Fruit fly (Drosophila melanogaster) whole organism, wandering third instar larva: Measurements from ENCODE around the gene CG45545.

ENCODE experiments used
- Abd-B ChIP-seq: fragments of >200 bp; optimal IDR thresholded peaks from 2 replicates; lab custom pipeline; 2017; ENCODE audit warnings: missing biosample characterization, missing genetic modification characterization
- CG32264 ChIP-seq: fragments of 200-800 bp; sonication (Bioruptor generic); optimal IDR thresholded peaks from 2 replicates; lab custom pipeline; 2016; ENCODE audit warnings: missing biosample characterization, missing genetic modification characterization
- CG9705 ChIP-seq: fragments of 200-800 bp; sonication (Bioruptor generic); optimal IDR thresholded peaks from 2 replicates; lab custom pipeline; 2018; ENCODE audit warnings: missing biosample characterization, mild to moderate bottlenecking, missing genetic modification characterization
- CrebA ChIP-seq: fragments of 200-800 bp; sonication (Bioruptor generic); optimal IDR thresholded peaks from 2 replicates; lab custom pipeline; 2016; ENCODE audit warnings: missing biosample characterization, mild to moderate bottlenecking, missing genetic modification characterization, borderline replicate concordance
- Dfd ChIP-seq: fragments of >200 bp; optimal IDR thresholded peaks from 2 replicates; lab custom pipeline; 2017; ENCODE audit warnings: missing biosample characterization, missing genetic modification characterization
- Dif ChIP-seq: fragments of 200-275, 200-300 bp; sonication (Bioruptor generic); optimal IDR thresholded peaks from 2 replicates; lab custom pipeline; 2018; ENCODE audit warnings: missing biosample characterization, missing genetic modification characterization; ENCODE audit not compliant: partially characterized antibody
- GATAd ChIP-seq: sonication (Bioruptor generic); optimal IDR thresholded peaks from 2 replicates; lab custom pipeline; 2016; ENCODE audit warnings: missing biosample characterization, missing genetic modification characterization
- HLH106 ChIP-seq: fragments of 200-800 bp; optimal IDR thresholded peaks from 3 replicates; lab custom pipeline; 2019; ENCODE audit warnings: missing biosample characterization, mild to moderate bottlenecking, missing genetic modification characterization, moderate library complexity
- Hnf4 ChIP-seq: fragments of 200-800 bp; sonication (Bioruptor generic); optimal IDR thresholded peaks from 2 replicates; lab custom pipeline; 2016; ENCODE audit warnings: missing biosample characterization, mild to moderate bottlenecking, missing genetic modification characterization
- Hr78 ChIP-seq: fragments of >200 bp; optimal IDR thresholded peaks from 2 replicates; lab custom pipeline; 2017; ENCODE audit warnings: missing biosample characterization, missing genetic modification characterization
- Hr83 ChIP-seq: fragments of 200-300 bp; sonication (Bioruptor generic); optimal IDR thresholded peaks from 2 replicates; lab custom pipeline; 2016; ENCODE audit warnings: missing biosample characterization, mild to moderate bottlenecking, missing genetic modification characterization, moderate library complexity; ENCODE audit not compliant: poor library complexity, severe bottlenecking
- Jra ChIP-seq: sonication (Bioruptor generic); optimal IDR thresholded peaks from 2 replicates; lab custom pipeline; 2016; ENCODE audit warnings: missing biosample characterization, missing genetic modification characterization
- Mio ChIP-seq: sonication (Bioruptor generic); optimal IDR thresholded peaks from 2 replicates; lab custom pipeline; 2016; ENCODE audit warnings: missing biosample characterization, missing genetic modification characterization
- Myc ChIP-seq: fragments of >200 bp; optimal IDR thresholded peaks from 2 replicates; lab custom pipeline; 2017
- N ChIP-seq: fragments of >200 bp; optimal IDR thresholded peaks from 2 replicates; lab custom pipeline; 2018; ENCODE audit warnings: missing biosample characterization, missing external identifiers, missing genetic modification characterization
- OdsH ChIP-seq: fragments of 200-800 bp; sonication (Bioruptor generic); optimal IDR thresholded peaks from 2 replicates; lab custom pipeline; 2016; ENCODE audit warnings: missing biosample characterization, mild to moderate bottlenecking, missing genetic modification characterization
- Rel ChIP-seq, 2 experiments: fragments of 200-800 bp; sonication (Bioruptor generic) in 1 of 2; optimal IDR thresholded peaks; 2 replicates in 1 of 2; 3 replicates in 1 of 2; lab custom pipeline; 2016 to 2019; ENCODE audit warnings: mild to moderate bottlenecking in 2 of 2, missing biosample characterization in 2 of 2, missing genetic modification characterization in 2 of 2, moderate library complexity in 1 of 2
- Sp1 ChIP-seq: fragments of 200-800 bp; sonication (Bioruptor generic); optimal IDR thresholded peaks from 3 replicates; lab custom pipeline; 2019; ENCODE audit warnings: missing biosample characterization, mild to moderate bottlenecking, missing genetic modification characterization, moderate library complexity
- Vsx2 ChIP-seq: fragments of 200-300, 225-300 bp; sonication (Bioruptor generic); optimal IDR thresholded peaks from 2 replicates; lab custom pipeline; 2018; ENCODE audit warnings: missing biosample characterization, missing genetic modification characterization; ENCODE audit not compliant: partially characterized antibody
- br ChIP-seq: fragments of 200-800 bp; sonication (Bioruptor generic); optimal IDR thresholded peaks from 2 replicates; lab custom pipeline; 2016; ENCODE audit warnings: missing biosample characterization, missing genetic modification characterization
- brk ChIP-seq: fragments of 200-800 bp; sonication (Bioruptor generic); optimal IDR thresholded peaks from 2 replicates; lab custom pipeline; 2016; ENCODE audit warnings: missing biosample characterization, mild to moderate bottlenecking, missing genetic modification characterization
- dmrt93B ChIP-seq: fragments of 200-800 bp; sonication (Bioruptor generic); optimal IDR thresholded peaks from 2 replicates; lab custom pipeline; 2018; ENCODE audit warnings: missing biosample characterization, mild to moderate bottlenecking, missing genetic modification characterization
- dsf ChIP-seq: sonication (Bioruptor generic); optimal IDR thresholded peaks from 2 replicates; lab custom pipeline; 2016; ENCODE audit warnings: missing biosample characterization, missing genetic modification characterization, borderline replicate concordance
- ey ChIP-seq: fragments of 200-800 bp; sonication (Bioruptor generic); optimal IDR thresholded peaks from 2 replicates; lab custom pipeline; 2016; ENCODE audit warnings: missing biosample characterization, missing genetic modification characterization
- foxo ChIP-seq, 2 experiments: fragments of 200-800 bp; sonication (Bioruptor generic); optimal IDR thresholded peaks; 2 replicates in 1 of 2; 3 replicates in 1 of 2; lab custom pipeline; 2016 to 2017; ENCODE audit warnings: missing biosample characterization in 2 of 2, missing genetic modification characterization in 2 of 2
- fru ChIP-seq: fragments of 200-800 bp; sonication (Bioruptor generic); optimal IDR thresholded peaks from 3 replicates; lab custom pipeline; 2016; ENCODE audit warnings: missing biosample characterization, mild to moderate bottlenecking, missing genetic modification characterization
- h ChIP-seq: fragments of 200-800 bp; sonication (Bioruptor generic); optimal IDR thresholded peaks from 3 replicates; lab custom pipeline; 2016; ENCODE audit warnings: missing biosample characterization, mild to moderate bottlenecking, missing genetic modification characterization
- jim ChIP-seq: fragments of 175-275, 200-325 bp; sonication (Bioruptor generic); optimal IDR thresholded peaks from 2 replicates; lab custom pipeline; 2016; ENCODE audit warnings: missing biosample characterization, mild to moderate bottlenecking, missing genetic modification characterization
- lola ChIP-seq: fragments of >200 bp; optimal IDR thresholded peaks from 2 replicates; lab custom pipeline; 2017; ENCODE audit warnings: missing biosample characterization, missing genetic modification characterization
- pan ChIP-seq: fragments of >200 bp; optimal IDR thresholded peaks from 2 replicates; lab custom pipeline; 2017
- psq ChIP-seq: fragments of 200-800 bp; sonication (Bioruptor generic); optimal IDR thresholded peaks from 3 replicates; lab custom pipeline; 2017; ENCODE audit warnings: missing biosample characterization, mild to moderate bottlenecking, missing genetic modification characterization, moderate library complexity
- rgr ChIP-seq: fragments of 200-800 bp; sonication (Bioruptor generic); optimal IDR thresholded peaks from 3 replicates; lab custom pipeline; 2016; ENCODE audit warnings: missing biosample characterization, mild to moderate bottlenecking, missing genetic modification characterization
- sage ChIP-seq: fragments of 200-800 bp; sonication (Bioruptor generic); optimal IDR thresholded peaks from 2 replicates; lab custom pipeline; 2016; ENCODE audit warnings: missing biosample characterization, mild to moderate bottlenecking, missing genetic modification characterization
- usp ChIP-seq: fragments of >200 bp; optimal IDR thresholded peaks from 2 replicates; lab custom pipeline; 2017; ENCODE audit warnings: missing biosample characterization, missing genetic modification characterization
- woc ChIP-seq: sonication (Bioruptor generic); optimal IDR thresholded peaks from 2 replicates; lab custom pipeline; 2016; ENCODE audit warnings: missing biosample characterization, mild to moderate bottlenecking, missing genetic modification characterization

Gene CG45545

dm6 chr3R:7508198-7508837 lies 43.5 kb upstream of the CG45545 start:
- no peak for TF ChIP-seq sage
- TF ChIP-seq dsf (GFP tag; lab: Kevin White, UChicago): no peak
- TF ChIP-seq Myc (lab: Kevin White, UChicago): peak; percentile 86
- TF ChIP-seq Abd-B: peak; percentile 38
- TF ChIP-seq Vsx2 (GFP tag; lab: Kevin White, UChicago): peak; percentile 52
- TF ChIP-seq Mio (GFP tag; lab: Kevin White, UChicago): no peak
- TF ChIP-seq Hr78: no peak
- TF ChIP-seq br (GFP tag; lab: Kevin White, UChicago): no peak
- no peak for TF ChIP-seq Sp1
- peak; percentile 69 for TF ChIP-seq N (GFP tag; lab: Kevin White, UChicago)
- TF ChIP-seq Dfd: no peak
- TF ChIP-seq fru: no peak
- peak; percentile 36 for TF ChIP-seq Dif (GFP tag; lab: Kevin White, UChicago)
- no peak for TF ChIP-seq woc (GFP tag; lab: Kevin White, UChicago)
- peak; percentile 86 for TF ChIP-seq lola (GFP tag; lab: Kevin White, UChicago)
- TF ChIP-seq CG32264 (GFP tag; lab: Kevin White, UChicago): no peak
- TF ChIP-seq usp (GFP tag; lab: Kevin White, UChicago): no peak
- no peak for TF ChIP-seq dmrt93B (GFP tag; lab: Kevin White, UChicago)
- no peak for TF ChIP-seq OdsH (GFP tag; lab: Kevin White, UChicago)
- no peak for TF ChIP-seq Jra (GFP tag; lab: Kevin White, UChicago)
- TF ChIP-seq Rel (GFP tag; optimal IDR thresholded peaks at IDR 0.05; lab: Kevin White, UChicago): no peak
- TF ChIP-seq Rel (tag; optimal IDR thresholded peaks at IDR 0.05; lab: Kevin White, UChicago): no peak
- no peak for TF ChIP-seq CG9705
- no peak for TF ChIP-seq jim (GFP tag; lab: Kevin White, UChicago)
- TF ChIP-seq brk (GFP tag; lab: Kevin White, UChicago): no peak
- no peak for TF ChIP-seq Hr83 (GFP tag; lab: Kevin White, UChicago)
- TF ChIP-seq HLH106 (tag; lab: Kevin White, UChicago): no peak
- no peak for TF ChIP-seq psq
- no peak for TF ChIP-seq ey (GFP tag; lab: Kevin White, UChicago)
- TF ChIP-seq, all 38 proteins: peak for 6

DNA sequence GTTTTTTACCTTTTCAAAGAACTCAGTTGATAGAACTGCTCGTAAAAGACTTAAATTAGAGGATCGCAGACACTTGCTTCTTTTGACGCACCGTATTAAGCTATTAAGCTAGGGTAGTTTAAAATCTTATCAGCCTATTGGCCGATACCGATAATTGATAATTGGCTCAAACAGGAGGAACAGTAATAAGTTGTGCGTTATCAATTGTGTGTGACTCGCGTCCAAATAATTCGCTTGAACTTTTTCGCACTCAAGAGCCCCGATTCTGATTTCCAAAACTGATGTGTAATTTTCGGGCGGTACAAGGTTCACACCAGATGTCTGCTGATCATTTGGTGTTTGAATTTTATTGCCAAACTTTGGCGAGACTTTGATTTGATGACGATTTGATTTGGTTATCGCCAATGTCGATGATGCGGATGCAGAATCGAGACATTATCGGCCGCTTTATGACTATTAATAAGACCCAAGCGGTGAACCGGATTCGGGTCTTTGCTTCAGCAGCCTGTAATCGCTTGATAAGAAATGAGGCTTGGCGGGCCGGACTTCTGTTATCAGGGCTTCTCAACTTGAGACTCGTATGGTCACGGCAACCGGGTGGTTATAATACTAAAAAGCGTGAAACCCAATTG lies 37.5 kb upstream of the CG45545 start:
- TF ChIP-seq pan (lab: Kevin White, UChicago) (no peak), Hnf4 (GFP tag; lab: Kevin White, UChicago) (peak; percentile 15)
- TF ChIP-seq, all 38 proteins: peak for 1

- TF ChIP-seq rgr (no peak), Jra (GFP tag; lab: Kevin White, UChicago) (no peak), Hr78 (no peak), Abd-B (no peak), Dif (GFP tag; lab: Kevin White, UChicago) (peak; percentile 16), h (GFP tag; lab: Kevin White, UChicago) (peak; percentile 17), Hnf4 (GFP tag; lab: Kevin White, UChicago) (no peak), brk (GFP tag; lab: Kevin White, UChicago) (no peak), Myc (lab: Kevin White, UChicago) (no peak), CrebA (peak; percentile 38), usp (GFP tag; lab: Kevin White, UChicago) (no peak), br (GFP tag; lab: Kevin White, UChicago) (no peak), Rel (GFP tag; optimal IDR thresholded peaks at IDR 0.05; lab: Kevin White, UChicago) (no peak), Rel (tag; optimal IDR thresholded peaks at IDR 0.05; lab: Kevin White, UChicago) (peak; percentile 38), Sp1 (no peak), Vsx2 (GFP tag; lab: Kevin White, UChicago) (no peak), dsf (GFP tag; lab: Kevin White, UChicago) (no peak), foxo (GFP tag; optimal IDR thresholded peaks at IDR 0.05; lab: Kevin White, UChicago) (no peak), Hr83 (GFP tag; lab: Kevin White, UChicago) (no peak), Dfd (no peak), GATAd (GFP tag; lab: Kevin White, UChicago) (no peak), sage (no peak)
Observed at dm6 chr3R:7515599-7516069, 36.2 kb upstream of the CG45545 start, which contains the start of gene alpha-Est8. Gene alpha-Est8, minus strand, starts transcription at chr3R:7515670.
